Fruit fly (Drosophila melanogaster) whole organism, wandering third instar larva: Measurements from ENCODE around the gene CG7789.

Experiments
- Abd-B ChIP-seq: fragments of >200 bp; optimal IDR thresholded peaks from 2 replicates; lab custom pipeline; 2017; ENCODE audit warnings: missing biosample characterization, missing genetic modification characterization
- CG32264 ChIP-seq: fragments of 200-800 bp; sonication (Bioruptor generic); optimal IDR thresholded peaks from 2 replicates; lab custom pipeline; 2016; ENCODE audit warnings: missing biosample characterization, missing genetic modification characterization
- CG9705 ChIP-seq: fragments of 200-800 bp; sonication (Bioruptor generic); optimal IDR thresholded peaks from 2 replicates; lab custom pipeline; 2018; ENCODE audit warnings: missing biosample characterization, mild to moderate bottlenecking, missing genetic modification characterization
- CrebA ChIP-seq: fragments of 200-800 bp; sonication (Bioruptor generic); optimal IDR thresholded peaks from 2 replicates; lab custom pipeline; 2016; ENCODE audit warnings: missing biosample characterization, mild to moderate bottlenecking, missing genetic modification characterization, borderline replicate concordance
- Dfd ChIP-seq: fragments of >200 bp; optimal IDR thresholded peaks from 2 replicates; lab custom pipeline; 2017; ENCODE audit warnings: missing biosample characterization, missing genetic modification characterization
- Dif ChIP-seq: fragments of 200-275, 200-300 bp; sonication (Bioruptor generic); optimal IDR thresholded peaks from 2 replicates; lab custom pipeline; 2018; ENCODE audit warnings: missing biosample characterization, missing genetic modification characterization; ENCODE audit not compliant: partially characterized antibody
- GATAd ChIP-seq: sonication (Bioruptor generic); optimal IDR thresholded peaks from 2 replicates; lab custom pipeline; 2016; ENCODE audit warnings: missing biosample characterization, missing genetic modification characterization
- HLH106 ChIP-seq: fragments of 200-800 bp; optimal IDR thresholded peaks from 3 replicates; lab custom pipeline; 2019; ENCODE audit warnings: missing biosample characterization, mild to moderate bottlenecking, missing genetic modification characterization, moderate library complexity
- Hr78 ChIP-seq: fragments of >200 bp; optimal IDR thresholded peaks from 2 replicates; lab custom pipeline; 2017; ENCODE audit warnings: missing biosample characterization, missing genetic modification characterization
- Hr83 ChIP-seq: fragments of 200-300 bp; sonication (Bioruptor generic); optimal IDR thresholded peaks from 2 replicates; lab custom pipeline; 2016; ENCODE audit warnings: missing biosample characterization, mild to moderate bottlenecking, missing genetic modification characterization, moderate library complexity; ENCODE audit not compliant: poor library complexity, severe bottlenecking
- Jra ChIP-seq: sonication (Bioruptor generic); optimal IDR thresholded peaks from 2 replicates; lab custom pipeline; 2016; ENCODE audit warnings: missing biosample characterization, missing genetic modification characterization
- Mio ChIP-seq: sonication (Bioruptor generic); optimal IDR thresholded peaks from 2 replicates; lab custom pipeline; 2016; ENCODE audit warnings: missing biosample characterization, missing genetic modification characterization
- Myc ChIP-seq: fragments of >200 bp; optimal IDR thresholded peaks from 2 replicates; lab custom pipeline; 2017
- N ChIP-seq: fragments of >200 bp; optimal IDR thresholded peaks from 2 replicates; lab custom pipeline; 2018; ENCODE audit warnings: missing biosample characterization, missing external identifiers, missing genetic modification characterization
- OdsH ChIP-seq: fragments of 200-800 bp; sonication (Bioruptor generic); optimal IDR thresholded peaks from 2 replicates; lab custom pipeline; 2016; ENCODE audit warnings: missing biosample characterization, mild to moderate bottlenecking, missing genetic modification characterization
- Rel ChIP-seq, 2 experiments: fragments of 200-800 bp; sonication (Bioruptor generic) in 1 of 2; optimal IDR thresholded peaks; 2 replicates in 1 of 2; 3 replicates in 1 of 2; lab custom pipeline; 2016 to 2019; ENCODE audit warnings: mild to moderate bottlenecking in 2 of 2, missing biosample characterization in 2 of 2, missing genetic modification characterization in 2 of 2, moderate library complexity in 1 of 2
- Sp1 ChIP-seq: fragments of 200-800 bp; sonication (Bioruptor generic); optimal IDR thresholded peaks from 3 replicates; lab custom pipeline; 2019; ENCODE audit warnings: missing biosample characterization, mild to moderate bottlenecking, missing genetic modification characterization, moderate library complexity
- Vsx2 ChIP-seq: fragments of 200-300, 225-300 bp; sonication (Bioruptor generic); optimal IDR thresholded peaks from 2 replicates; lab custom pipeline; 2018; ENCODE audit warnings: missing biosample characterization, missing genetic modification characterization; ENCODE audit not compliant: partially characterized antibody
- br ChIP-seq: fragments of 200-800 bp; sonication (Bioruptor generic); optimal IDR thresholded peaks from 2 replicates; lab custom pipeline; 2016; ENCODE audit warnings: missing biosample characterization, missing genetic modification characterization
- brk ChIP-seq: fragments of 200-800 bp; sonication (Bioruptor generic); optimal IDR thresholded peaks from 2 replicates; lab custom pipeline; 2016; ENCODE audit warnings: missing biosample characterization, mild to moderate bottlenecking, missing genetic modification characterization
- dmrt93B ChIP-seq: fragments of 200-800 bp; sonication (Bioruptor generic); optimal IDR thresholded peaks from 2 replicates; lab custom pipeline; 2018; ENCODE audit warnings: missing biosample characterization, mild to moderate bottlenecking, missing genetic modification characterization
- ey ChIP-seq: fragments of 200-800 bp; sonication (Bioruptor generic); optimal IDR thresholded peaks from 2 replicates; lab custom pipeline; 2016; ENCODE audit warnings: missing biosample characterization, missing genetic modification characterization
- foxo ChIP-seq, 2 experiments: fragments of 200-800 bp; sonication (Bioruptor generic); optimal IDR thresholded peaks; 2 replicates in 1 of 2; 3 replicates in 1 of 2; lab custom pipeline; 2016 to 2017; ENCODE audit warnings: missing biosample characterization in 2 of 2, missing genetic modification characterization in 2 of 2
- fru ChIP-seq: fragments of 200-800 bp; sonication (Bioruptor generic); optimal IDR thresholded peaks from 3 replicates; lab custom pipeline; 2016; ENCODE audit warnings: missing biosample characterization, mild to moderate bottlenecking, missing genetic modification characterization
- h ChIP-seq: fragments of 200-800 bp; sonication (Bioruptor generic); optimal IDR thresholded peaks from 3 replicates; lab custom pipeline; 2016; ENCODE audit warnings: missing biosample characterization, mild to moderate bottlenecking, missing genetic modification characterization
- jim ChIP-seq: fragments of 175-275, 200-325 bp; sonication (Bioruptor generic); optimal IDR thresholded peaks from 2 replicates; lab custom pipeline; 2016; ENCODE audit warnings: missing biosample characterization, mild to moderate bottlenecking, missing genetic modification characterization
- lola ChIP-seq: fragments of >200 bp; optimal IDR thresholded peaks from 2 replicates; lab custom pipeline; 2017; ENCODE audit warnings: missing biosample characterization, missing genetic modification characterization
- pan ChIP-seq: fragments of >200 bp; optimal IDR thresholded peaks from 2 replicates; lab custom pipeline; 2017
- psq ChIP-seq: fragments of 200-800 bp; sonication (Bioruptor generic); optimal IDR thresholded peaks from 3 replicates; lab custom pipeline; 2017; ENCODE audit warnings: missing biosample characterization, mild to moderate bottlenecking, missing genetic modification characterization, moderate library complexity
- rgr ChIP-seq: fragments of 200-800 bp; sonication (Bioruptor generic); optimal IDR thresholded peaks from 3 replicates; lab custom pipeline; 2016; ENCODE audit warnings: missing biosample characterization, mild to moderate bottlenecking, missing genetic modification characterization
- sv ChIP-seq: fragments of 200-800 bp; sonication (Bioruptor generic); optimal IDR thresholded peaks from 3 replicates; lab custom pipeline; 2016; ENCODE audit warnings: missing biosample characterization, missing genetic modification characterization
- tai ChIP-seq: sonication (Bioruptor generic); optimal IDR thresholded peaks from 2 replicates; lab custom pipeline; 2016; ENCODE audit warnings: missing biosample characterization, missing genetic modification characterization
- usp ChIP-seq: fragments of >200 bp; optimal IDR thresholded peaks from 2 replicates; lab custom pipeline; 2017; ENCODE audit warnings: missing biosample characterization, missing genetic modification characterization
- woc ChIP-seq: sonication (Bioruptor generic); optimal IDR thresholded peaks from 2 replicates; lab custom pipeline; 2016; ENCODE audit warnings: missing biosample characterization, mild to moderate bottlenecking, missing genetic modification characterization

The CG7789 gene

dm6 chr3R:29777213-29777612 is 25.8 kb upstream of the CG7789 start:
- TF ChIP-seq pan (lab: Kevin White, UChicago) (no peak), tai (GFP tag; lab: Kevin White, UChicago) (no peak), br (GFP tag; lab: Kevin White, UChicago) (no peak), CG32264 (GFP tag; lab: Kevin White, UChicago) (no peak), brk (GFP tag; lab: Kevin White, UChicago) (no peak), Abd-B (GFP tag; lab: Kevin White, UChicago) (no peak), foxo (GFP tag; optimal IDR thresholded peaks at IDR 0.05; lab: Kevin White, UChicago) (no peak), Hr83 (GFP tag; lab: Kevin White, UChicago) (no peak)

dm6 chr3R:29778139-29778984 is 24.6 kb upstream of the CG7789 start:
- TF ChIP-seq N (GFP tag; lab: Kevin White, UChicago) (no peak), CG9705 (no peak), sv (no peak), Mio (no peak), brk (GFP tag; lab: Kevin White, UChicago) (peak; percentile 0), Rel (GFP tag; optimal IDR thresholded peaks at IDR 0.05; lab: Kevin White, UChicago) (no peak), Rel (tag; optimal IDR thresholded peaks at IDR 0.05; lab: Kevin White, UChicago) (peak; percentile 83), Abd-B (GFP tag; lab: Kevin White, UChicago) (no peak), lola (GFP tag; lab: Kevin White, UChicago) (no peak), tai (GFP tag; lab: Kevin White, UChicago) (no peak), Dif (GFP tag; lab: Kevin White, UChicago) (no peak), Jra (GFP tag; lab: Kevin White, UChicago) (peak; percentile 49), rgr (peak; percentile 41), GATAd (GFP tag; lab: Kevin White, UChicago) (no peak), OdsH (GFP tag; lab: Kevin White, UChicago) (peak; percentile 29), usp (GFP tag; lab: Kevin White, UChicago) (no peak), Sp1 (GFP tag; lab: Kevin White, UChicago) (peak; percentile 17), Hr78 (GFP tag; lab: Kevin White, UChicago) (no peak), woc (GFP tag; lab: Kevin White, UChicago) (peak; percentile 86), ey (peak; percentile 39), Dfd (GFP tag; lab: Kevin White, UChicago) (peak; percentile 57), dmrt93B (peak; percentile 14), Myc (lab: Kevin White, UChicago) (no peak), h (GFP tag; lab: Kevin White, UChicago) (peak; percentile 33), Vsx2 (GFP tag; lab: Kevin White, UChicago) (no peak), fru (GFP tag; lab: Kevin White, UChicago) (peak; percentile 54), HLH106 (peak; percentile 28), Hr83 (GFP tag; lab: Kevin White, UChicago) (no peak), pan (lab: Kevin White, UChicago) (peak; percentile 38), psq (GFP tag; lab: Kevin White, UChicago) (peak; percentile 34), br (GFP tag; lab: Kevin White, UChicago) (peak; percentile 53), foxo (GFP tag; optimal IDR thresholded peaks at IDR 0.05; lab: Kevin White, UChicago) (peak in 1 of 2 experiments; percentile 45), CrebA (no peak)

dm6 chr3R:29778985-29779298 is 24.1 kb upstream of the CG7789 start:
- TF ChIP-seq foxo (GFP tag; optimal IDR thresholded peaks at IDR 0.05; lab: Kevin White, UChicago) (peak in 1 of 2 experiments; percentile 6), GATAd (GFP tag; lab: Kevin White, UChicago) (no peak)

dm6 chr3R:29780402-29781029 is 22.5 kb upstream of the CG7789 start, which contains the start of gene fig:
Gene fig (minus strand): TSS chr3R:29780452.
- TF ChIP-seq h (GFP tag; lab: Kevin White, UChicago) (peak; percentile 33), jim (GFP tag; lab: Kevin White, UChicago) (no peak), psq (GFP tag; lab: Kevin White, UChicago) (no peak), brk (GFP tag; lab: Kevin White, UChicago) (no peak), woc (GFP tag; lab: Kevin White, UChicago) (no peak), HLH106 (no peak), fru (GFP tag; lab: Kevin White, UChicago) (no peak), Hr83 (GFP tag; lab: Kevin White, UChicago) (peak; percentile 36), OdsH (GFP tag; lab: Kevin White, UChicago) (no peak), Rel (GFP tag; optimal IDR thresholded peaks at IDR 0.05; lab: Kevin White, UChicago) (no peak), Rel (tag; optimal IDR thresholded peaks at IDR 0.05; lab: Kevin White, UChicago) (peak; percentile 63)
- TF ChIP-seq, all 38 proteins: peak for 3
